Worm (Caenorhabditis elegans): ENCODE results near the gene srbc-1.

DNA sequence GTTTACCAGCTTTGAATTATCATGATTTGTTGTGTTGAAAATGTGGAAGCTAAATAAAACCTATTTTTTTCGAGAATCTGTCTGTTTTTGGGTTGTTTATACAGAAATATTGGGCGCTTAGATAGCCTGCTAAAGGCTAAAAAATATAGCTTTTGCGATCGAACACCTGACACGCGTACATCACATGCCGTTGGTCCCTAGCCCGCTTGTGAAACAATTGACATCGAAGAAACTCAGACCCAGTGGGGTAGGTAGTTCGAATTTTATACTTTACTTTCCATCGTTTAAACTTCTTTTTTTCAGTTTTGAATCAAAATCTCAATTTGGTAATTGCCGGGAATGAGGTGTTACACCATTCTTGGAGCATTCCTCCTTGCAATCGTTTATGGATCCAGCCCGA is 37.2 kb upstream of the srbc-1 start, which contains the start of gene C17B7.4:
- no peak for TF ChIP-seq snpc-4 (tag; optimal IDR thresholded peaks at IDR 0.05)
- no peak for TF ChIP-seq ztf-11 (tag; optimal IDR thresholded peaks at IDR 0.05)
- TF ChIP-seq unc-62 (GFP tag; optimal IDR thresholded peaks at IDR 0.05), result no peak
